Fruit fly (Drosophila melanogaster) whole organism, pupa: Measurements from ENCODE around the gene for.

ENCODE experiments used
- CG10348 ChIP-seq: fragments of 200-800 bp; sonication (Bioruptor generic); IDR thresholded peaks from 2 replicates; pipeline ENCODE4 v1.3.6; 2022; ENCODE audit warnings: missing biosample characterization, missing genetic modification characterization
- CG12605 ChIP-seq: fragments of 200-800 bp; sonication (Bioruptor generic); IDR thresholded peaks from 2 replicates; pipeline ENCODE4 v1.3.6; 2022; ENCODE audit warnings: missing biosample characterization, missing genetic modification characterization
- CG13204 ChIP-seq: fragments of 200-800 bp; sonication (Bioruptor generic); optimal IDR thresholded peaks from 2 replicates; lab custom pipeline; 2018; ENCODE audit warnings: missing biosample characterization, mild to moderate bottlenecking, missing genetic modification characterization, moderate library complexity
- CG14655 ChIP-seq: fragments of 200-800 bp; sonication (Bioruptor generic); optimal IDR thresholded peaks from 3 replicates; lab custom pipeline; 2017; ENCODE audit warnings: mild to moderate bottlenecking, missing biosample characterization, missing genetic modification reagents, missing genetic modification characterization
- CG15710 ChIP-seq: fragments of 200-800 bp; sonication (Bioruptor generic); optimal IDR thresholded peaks from 2 replicates; lab custom pipeline; 2018; ENCODE audit warnings: missing biosample characterization, mild to moderate bottlenecking, missing genetic modification characterization, moderate library complexity
- CG17806 ChIP-seq: fragments of 200-800 bp; sonication (Bioruptor generic); optimal IDR thresholded peaks from 2 replicates; lab custom pipeline; 2018; ENCODE audit warnings: missing biosample characterization, mild to moderate bottlenecking, missing genetic modification characterization, moderate library complexity
- CG32121 ChIP-seq: fragments of 200-800 bp; sonication (Bioruptor generic); IDR thresholded peaks from 2 replicates; pipeline ENCODE4 v1.3.6; 2022; ENCODE audit warnings: missing biosample characterization, missing genetic modification characterization
- CG34367 ChIP-seq: fragments of 200-800 bp; sonication (Bioruptor generic); optimal IDR thresholded peaks from 2 replicates; lab custom pipeline; 2018; ENCODE audit warnings: missing biosample characterization, mild to moderate bottlenecking, missing genetic modification characterization
- CG4496 ChIP-seq: fragments of 200-800 bp; sonication (Bioruptor generic); IDR thresholded peaks from 3 replicates; pipeline ENCODE4 v1.3.6; 2022; ENCODE audit warnings: missing biosample characterization, missing genetic modification characterization
- CG8159 ChIP-seq: fragments of 200-800 bp; sonication (Bioruptor generic); optimal IDR thresholded peaks from 3 replicates; lab custom pipeline; 2018; ENCODE audit warnings: missing biosample characterization, mild to moderate bottlenecking, missing genetic modification characterization, moderate library complexity
- CG8301 ChIP-seq: fragments of 200-800 bp; sonication (Bioruptor generic); optimal IDR thresholded peaks from 2 replicates; lab custom pipeline; 2018; ENCODE audit warnings: missing biosample characterization, mild to moderate bottlenecking, missing genetic modification characterization
- CG9948 ChIP-seq: fragments of 200-800 bp; sonication (Bioruptor generic); optimal IDR thresholded peaks from 2 replicates; lab custom pipeline; 2018; ENCODE audit warnings: missing biosample characterization, mild to moderate bottlenecking, missing genetic modification characterization, moderate library complexity
- D1 ChIP-seq: fragments of 200-800 bp; sonication (Bioruptor generic); optimal IDR thresholded peaks from 2 replicates; lab custom pipeline; 2018; ENCODE audit warnings: missing biosample characterization, mild to moderate bottlenecking, missing genetic modification characterization, moderate library complexity
- EcR ChIP-seq: fragments of 200-800 bp; sonication (Bioruptor generic); optimal IDR thresholded peaks from 3 replicates; lab custom pipeline; 2019; ENCODE audit warnings: missing biosample characterization, missing genetic modification characterization, mild to moderate bottlenecking, moderate library complexity, missing genetic modification reagents
- Ets98B ChIP-seq: fragments of 200-800 bp; sonication (Bioruptor generic); IDR thresholded peaks from 2 replicates; pipeline ENCODE4 v1.3.6; 2022; ENCODE audit warnings: missing biosample characterization, missing genetic modification characterization
- Pif1A ChIP-seq: fragments of 200-800 bp; sonication (Bioruptor generic); optimal IDR thresholded peaks from 3 replicates; lab custom pipeline; 2016; ENCODE audit warnings: missing biosample characterization, missing genetic modification characterization
- Pif1B ChIP-seq: fragments of 200-800 bp; sonication (Bioruptor generic); optimal IDR thresholded peaks from 3 replicates; lab custom pipeline; 2016; ENCODE audit warnings: missing biosample characterization, missing genetic modification characterization
- Snoo ChIP-seq: fragments of 200-800 bp; sonication (Bioruptor generic); optimal IDR thresholded peaks from 3 replicates; lab custom pipeline; 2017; ENCODE audit warnings: missing biosample characterization, mild to moderate bottlenecking, missing genetic modification characterization, inconsistent platforms
- fd96Ca ChIP-seq: fragments of 200-800 bp; sonication (Bioruptor generic); IDR thresholded peaks from 3 replicates; pipeline ENCODE4 v1.3.6; 2022; ENCODE audit warnings: missing biosample characterization, missing genetic modification characterization
- gl ChIP-seq: fragments of 200-800 bp; sonication (Bioruptor generic); optimal IDR thresholded peaks from 2 replicates; lab custom pipeline; 2018; ENCODE audit warnings: missing biosample characterization, mild to moderate bottlenecking, missing genetic modification characterization
- rn ChIP-seq: fragments of 200-800 bp; sonication (Bioruptor generic); IDR thresholded peaks from 2 replicates; pipeline ENCODE4 v1.3.6; 2022; ENCODE audit warnings: missing biosample characterization, missing genetic modification characterization

The for gene

DNA sequence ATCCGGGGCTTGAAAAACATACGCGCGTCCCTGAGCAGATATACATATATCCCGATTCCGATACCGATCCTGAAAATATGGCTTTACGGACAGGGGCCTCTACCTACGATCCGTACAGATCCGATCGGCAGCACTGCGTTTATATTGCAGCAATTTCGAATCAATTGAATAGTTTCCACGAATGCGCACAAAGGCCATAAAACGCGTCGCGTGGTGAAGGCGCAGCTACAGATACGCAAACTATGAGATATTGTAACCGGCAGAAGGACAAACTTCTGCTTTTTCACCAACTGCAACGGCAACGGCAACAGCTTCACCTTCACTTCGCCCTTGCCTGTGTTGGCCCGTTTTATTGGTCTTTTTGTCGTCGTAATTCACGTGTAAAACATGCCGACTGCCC lies 41.6 kb downstream of the for start:
- TF ChIP-seq CG8159 (tag; lab: Kevin White, UChicago), result no peak
- no peak for TF ChIP-seq rn (GFP tag; lab: Robert Waterston, UW)
- no peak for TF ChIP-seq fd96Ca (GFP tag; lab: Robert Waterston, UW)
- TF ChIP-seq EcR (GFP tag; lab: Kevin White, UChicago), result no peak
- no peak for TF ChIP-seq gl (tag; lab: Kevin White, UChicago)
- TF ChIP-seq CG4496 (GFP tag; lab: Robert Waterston, UW), result no peak
- no peak for TF ChIP-seq CG14655 (GFP tag; lab: Kevin White, UChicago)
- no peak for TF ChIP-seq Snoo (tag; lab: Kevin White, UChicago)
- TF ChIP-seq CG13204 (GFP tag; lab: Kevin White, UChicago), result no peak
- no peak for TF ChIP-seq CG9948 (tag; lab: Kevin White, UChicago)
- TF ChIP-seq CG34367 (tag; lab: Kevin White, UChicago), result no peak
- TF ChIP-seq Pif1A, result no peak
- TF ChIP-seq CG32121, result no peak
- TF ChIP-seq Pif1B (GFP tag; lab: Kevin White, UChicago), result no peak

DNA sequence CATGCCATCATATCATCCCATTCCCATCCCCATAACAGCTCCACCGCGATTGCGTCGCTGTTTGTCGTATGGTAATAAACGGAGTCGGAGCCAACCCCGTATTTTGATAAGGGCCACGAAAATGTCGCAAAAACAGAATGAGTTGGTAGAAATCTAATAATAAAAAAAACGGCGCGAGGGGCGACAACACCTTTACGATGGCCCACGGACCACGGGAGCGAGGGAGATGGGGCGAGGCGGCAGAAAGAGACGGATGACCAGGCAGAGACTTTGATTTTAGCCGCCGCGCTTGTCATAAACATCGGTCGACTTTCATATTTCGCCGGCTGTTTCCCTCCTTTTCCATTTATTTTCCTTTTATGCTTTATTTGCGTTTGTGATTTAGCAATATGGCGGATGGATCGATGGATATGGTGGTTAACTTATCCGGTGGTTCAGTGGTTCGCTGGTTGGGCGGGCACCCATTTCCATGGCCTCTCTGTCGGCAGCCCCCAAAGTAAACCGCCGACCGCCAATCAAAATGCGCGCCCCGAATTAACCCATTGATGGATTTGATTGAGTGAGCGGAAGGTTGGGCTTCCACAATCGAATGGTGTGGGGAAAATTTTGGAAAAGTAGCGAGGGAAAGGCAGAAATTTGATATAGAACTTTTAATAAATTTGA lies 44.9 kb downstream of the for start:
- TF ChIP-seq EcR (GFP tag; lab: Kevin White, UChicago) (no peak), CG12605 (no peak), CG17806 (tag; lab: Kevin White, UChicago) (no peak), CG9948 (tag; lab: Kevin White, UChicago) (no peak), CG8159 (tag; lab: Kevin White, UChicago) (no peak), Ets98B (GFP tag; lab: Robert Waterston, UW) (no peak), Pif1B (GFP tag; lab: Kevin White, UChicago) (no peak), CG10348 (no peak), CG14655 (GFP tag; lab: Kevin White, UChicago) (no peak), CG32121 (no peak), CG34367 (tag; lab: Kevin White, UChicago) (no peak), CG4496 (GFP tag; lab: Robert Waterston, UW) (no peak), CG15710 (tag; lab: Kevin White, UChicago) (no peak), rn (GFP tag; lab: Robert Waterston, UW) (no peak), D1 (no peak), CG13204 (GFP tag; lab: Kevin White, UChicago) (no peak), CG8301 (no peak), fd96Ca (GFP tag; lab: Robert Waterston, UW) (no peak), Pif1A (no peak)
- TF ChIP-seq, all 21 proteins: peak for 0

DNA sequence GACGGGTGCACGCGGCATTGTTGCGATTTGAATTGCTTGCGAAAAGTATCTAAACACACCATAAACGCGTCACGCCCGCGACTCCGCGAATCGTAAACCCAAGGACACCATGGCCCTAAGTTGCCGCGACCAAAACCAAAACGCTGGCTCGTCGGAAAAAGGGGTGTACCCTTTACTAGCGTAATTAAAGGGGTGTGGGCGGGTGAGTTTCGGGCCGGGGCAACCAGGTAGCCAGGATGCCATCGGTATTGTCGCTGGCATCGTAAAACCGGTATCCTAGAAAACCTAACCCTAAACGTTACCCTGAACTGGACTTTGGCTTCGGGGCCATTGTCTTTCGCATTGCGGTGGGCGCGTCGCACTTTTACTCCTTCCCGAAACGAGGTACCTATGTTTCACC lies 46.1 kb downstream of the for start:
- TF ChIP-seq Pif1B (GFP tag; lab: Kevin White, UChicago), result no peak
- TF ChIP-seq rn (GFP tag; lab: Robert Waterston, UW), result no peak
- no peak for TF ChIP-seq EcR (GFP tag; lab: Kevin White, UChicago)

DNA sequence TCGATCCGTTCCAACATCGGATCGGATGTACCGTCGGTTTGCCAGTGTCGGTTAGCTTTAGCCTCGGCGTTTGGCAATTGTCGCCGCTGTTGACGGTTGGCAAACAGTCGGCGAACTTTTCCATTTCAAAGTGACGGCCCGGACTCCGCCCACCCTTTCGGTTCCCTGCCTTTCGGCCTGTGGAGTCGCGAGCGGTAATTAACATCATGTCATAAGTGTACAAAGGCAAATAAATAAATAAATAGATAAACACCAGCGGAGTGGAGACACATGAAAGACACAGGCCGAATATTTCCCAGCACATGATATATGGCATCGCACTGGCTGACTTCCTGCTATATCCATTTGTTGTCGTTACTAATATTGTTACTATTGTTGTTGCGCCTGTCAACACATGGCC lies 48.0 kb downstream of the for start:
- TF ChIP-seq CG17806 (tag; lab: Kevin White, UChicago), result no peak
- TF ChIP-seq EcR (GFP tag; lab: Kevin White, UChicago), result no peak
- TF ChIP-seq fd96Ca (GFP tag; lab: Robert Waterston, UW), result no peak
- no peak for TF ChIP-seq Pif1B (GFP tag; lab: Kevin White, UChicago)
- no peak for TF ChIP-seq CG32121
- no peak for TF ChIP-seq rn (GFP tag; lab: Robert Waterston, UW)
- TF ChIP-seq Ets98B (GFP tag; lab: Robert Waterston, UW), result no peak
- no peak for TF ChIP-seq CG10348

DNA sequence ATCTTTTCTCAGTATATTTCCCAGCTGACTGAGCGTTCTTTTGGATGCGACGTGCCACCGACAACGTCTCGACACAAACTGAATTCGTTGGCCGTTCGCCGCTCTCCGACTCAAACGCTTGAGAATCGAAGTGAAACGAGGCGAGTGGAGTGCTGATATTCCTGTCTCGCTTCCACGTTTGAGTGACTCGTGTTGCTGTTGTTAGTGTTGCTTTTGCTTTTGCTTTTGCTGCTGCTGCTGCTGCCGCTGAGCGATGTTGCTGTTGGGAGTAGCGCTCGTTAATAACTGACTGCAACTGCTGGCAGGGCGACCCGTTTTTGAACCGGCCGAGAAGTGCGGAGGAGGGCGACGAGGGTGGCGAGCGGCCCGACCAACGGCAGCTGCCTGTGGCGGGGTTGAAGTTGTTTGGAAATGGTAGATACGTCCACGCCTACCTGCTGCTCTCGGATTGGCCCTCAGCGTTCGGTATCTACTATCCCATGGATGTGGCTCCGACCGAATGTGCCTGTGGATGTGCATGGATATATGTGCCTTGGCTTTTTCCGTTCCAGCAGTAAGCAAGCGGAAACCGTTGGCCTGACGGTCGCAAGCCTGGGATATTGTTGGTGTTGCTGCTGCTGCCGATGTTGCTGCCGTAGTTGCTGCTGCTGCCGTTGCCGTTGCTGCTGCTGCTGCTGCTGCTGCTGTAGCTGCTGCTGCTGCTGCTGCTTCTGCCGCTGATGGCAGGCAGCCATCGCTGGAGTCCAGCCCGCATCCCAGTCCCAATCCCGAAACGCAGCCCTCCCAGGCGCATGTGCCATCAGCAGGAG lies 50.1 kb downstream of the for start, which contains the start of gene odd:
Gene odd, minus strand, starts transcription at position 295 of the 809 bp plus-strand sequence.
- TF ChIP-seq D1 (no peak), Ets98B (GFP tag; lab: Robert Waterston, UW) (no peak), CG13204 (GFP tag; lab: Kevin White, UChicago) (peak; percentile 71), CG14655 (GFP tag; lab: Kevin White, UChicago) (no peak), Snoo (tag; lab: Kevin White, UChicago) (no peak)

DNA sequence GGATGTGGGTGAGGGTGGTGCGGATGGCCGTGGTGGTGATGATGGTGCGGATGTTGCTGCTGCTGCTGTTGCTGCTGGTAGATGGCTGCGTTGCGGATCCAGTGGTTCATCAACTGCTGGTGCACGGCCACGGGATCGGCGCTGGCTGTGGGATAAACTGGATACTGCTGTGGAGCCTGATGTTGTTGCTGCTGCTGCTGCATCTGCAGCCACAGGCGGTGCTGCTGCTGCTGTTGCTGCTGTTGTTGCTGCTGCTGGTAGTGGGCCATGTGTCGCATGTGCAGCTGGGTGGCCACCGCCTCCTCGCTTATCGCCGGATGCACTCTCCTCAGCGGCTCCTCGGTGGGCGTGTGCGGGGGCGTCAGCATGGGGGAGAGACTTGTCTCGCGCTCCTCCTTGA lies 51.1 kb downstream of the for start:
- TF ChIP-seq rn (GFP tag; lab: Robert Waterston, UW), result no peak
- TF ChIP-seq CG13204 (GFP tag; lab: Kevin White, UChicago), result no peak
- no peak for TF ChIP-seq Pif1A
- TF ChIP-seq CG8159 (tag; lab: Kevin White, UChicago), result no peak
- no peak for TF ChIP-seq CG17806 (tag; lab: Kevin White, UChicago)
- TF ChIP-seq CG32121, result no peak
- no peak for TF ChIP-seq CG34367 (tag; lab: Kevin White, UChicago)
- no peak for TF ChIP-seq fd96Ca (GFP tag; lab: Robert Waterston, UW)
- no peak for TF ChIP-seq CG8301
